Fruit fly (Drosophila melanogaster): ENCODE data around the gene psd.

Gene psd

DNA sequence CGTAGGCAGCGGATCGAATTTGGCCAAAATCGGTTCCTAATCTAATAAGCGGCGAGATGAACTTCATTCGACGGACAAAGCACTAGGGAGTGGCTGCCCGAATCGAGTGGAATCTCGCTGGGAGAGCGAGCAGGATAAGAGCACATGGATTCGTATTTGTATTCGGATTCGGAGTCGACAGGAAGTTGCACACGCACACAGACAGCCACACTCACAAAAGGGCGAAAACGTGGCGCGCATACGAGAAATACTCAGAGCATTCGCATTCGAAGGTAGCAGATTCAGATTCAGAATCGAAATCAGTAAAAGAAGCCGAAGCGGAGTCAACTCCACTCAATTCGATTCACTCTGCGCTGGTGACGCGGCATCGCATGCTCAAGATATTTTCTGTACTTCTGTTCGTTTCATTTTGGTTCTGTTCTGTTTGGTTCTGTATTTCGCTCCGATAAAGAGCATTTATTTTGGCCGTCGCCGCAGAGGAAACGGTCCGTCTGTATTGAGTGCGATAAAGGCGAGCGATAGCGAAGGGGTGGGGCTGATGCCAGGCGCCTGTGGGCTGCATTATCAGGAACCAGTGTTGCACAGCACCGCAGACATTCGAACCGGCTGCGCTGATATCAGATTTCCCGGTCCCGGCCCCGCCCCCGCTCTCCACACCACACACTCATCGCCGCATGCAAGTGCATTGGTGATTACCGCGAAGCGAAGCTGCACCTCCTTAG lies 13.7 kb upstream of the psd start:
- peak; percentile 34 for TF ChIP-seq Pif1B (GFP tag; optimal IDR thresholded peaks at IDR 0.05)
- TF ChIP-seq Pif1A (GFP tag; optimal IDR thresholded peaks at IDR 0.05), result no peak
- TF ChIP-seq Snoo (tag; optimal IDR thresholded peaks at IDR 0.05), result peak; percentile 7
- TF ChIP-seq CG15710 (tag; optimal IDR thresholded peaks at IDR 0.05), result peak; percentile 5
- TF ChIP-seq D1 (tag; optimal IDR thresholded peaks at IDR 0.05), result no peak
- TF ChIP-seq rn (GFP tag; IDR thresholded peaks at IDR 0.05), result no peak
- TF ChIP-seq CG34367 (tag; optimal IDR thresholded peaks at IDR 0.05), result no peak
- no peak for TF ChIP-seq CG32121 (GFP tag; IDR thresholded peaks at IDR 0.05)
- TF ChIP-seq EcR (GFP tag; optimal IDR thresholded peaks at IDR 0.05), result peak; percentile 45
- no peak for TF ChIP-seq CG14655 (GFP tag; optimal IDR thresholded peaks at IDR 0.05)
- TF ChIP-seq CG13204 (GFP tag; optimal IDR thresholded peaks at IDR 0.05), result peak; percentile 68
- no peak for TF ChIP-seq CG8301 (tag; optimal IDR thresholded peaks at IDR 0.05)
- TF ChIP-seq gl (tag; optimal IDR thresholded peaks at IDR 0.05), result no peak

DNA sequence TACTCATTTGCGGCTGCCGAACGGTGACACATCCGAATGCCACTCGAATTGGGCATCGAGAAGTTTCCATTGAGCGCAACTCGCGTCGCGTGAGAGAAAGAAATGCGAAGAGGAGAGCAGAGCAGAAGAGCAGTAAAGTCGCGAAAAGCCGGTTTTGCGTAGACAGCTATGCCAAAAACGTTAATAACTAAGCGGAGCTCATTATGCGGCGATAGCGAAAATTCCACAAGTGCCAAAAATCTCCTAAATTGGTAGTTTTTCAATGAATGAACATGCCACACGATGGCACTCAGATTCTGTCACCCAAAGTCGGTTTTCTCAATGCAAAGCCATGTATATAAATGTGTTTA lies 13.0 kb upstream of the psd start:
- TF ChIP-seq Ets98B (GFP tag; IDR thresholded peaks at IDR 0.05), result no peak
- TF ChIP-seq CG8301 (tag; optimal IDR thresholded peaks at IDR 0.05), result no peak
- TF ChIP-seq D1 (tag; optimal IDR thresholded peaks at IDR 0.05), result no peak

DNA sequence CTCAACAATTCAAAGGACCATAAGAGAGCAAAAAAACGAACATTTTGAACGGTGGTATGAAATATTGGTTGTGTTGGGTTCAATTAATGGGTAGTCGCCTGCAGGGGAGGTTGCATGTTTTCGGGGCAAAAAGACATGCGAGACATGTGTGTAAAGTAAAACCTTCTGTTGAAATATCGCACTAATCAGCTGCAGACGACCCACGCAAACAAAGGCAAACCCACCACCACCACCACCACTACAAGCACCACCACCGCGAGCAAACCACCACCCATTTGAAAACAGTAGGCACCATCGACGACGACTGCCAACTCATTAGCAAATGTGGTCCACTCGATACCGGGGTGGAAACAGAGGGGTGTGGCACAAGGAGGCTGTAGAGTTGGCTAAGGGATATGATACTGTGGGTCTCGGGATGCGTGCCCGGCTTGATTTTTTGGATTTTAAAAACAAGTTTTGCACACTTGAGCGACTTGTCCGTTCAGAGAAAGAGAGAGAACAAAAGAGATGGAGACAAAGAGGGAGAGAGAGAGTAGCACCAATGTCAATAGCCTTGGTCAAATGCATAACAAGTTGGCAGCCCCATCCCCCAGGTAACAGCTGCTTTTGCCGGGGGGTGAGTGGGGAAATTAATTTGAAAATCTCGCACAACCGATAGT lies 12.4 kb upstream of the psd start:
- peak; percentile 97 for TF ChIP-seq EcR (GFP tag; optimal IDR thresholded peaks at IDR 0.05)
- TF ChIP-seq Ets98B (GFP tag; IDR thresholded peaks at IDR 0.05), result no peak
- TF ChIP-seq CG12605 (GFP tag; IDR thresholded peaks at IDR 0.05), result no peak
- TF ChIP-seq CG9948 (tag; optimal IDR thresholded peaks at IDR 0.05), result no peak
- TF ChIP-seq CG13204 (GFP tag; optimal IDR thresholded peaks at IDR 0.05), result peak; percentile 50
- TF ChIP-seq D1 (tag; optimal IDR thresholded peaks at IDR 0.05), result no peak
- TF ChIP-seq CG32121 (GFP tag; IDR thresholded peaks at IDR 0.05), result no peak
- peak; percentile 2 for TF ChIP-seq CG8159 (tag; optimal IDR thresholded peaks at IDR 0.05)

dm6 chr2L:5975601-5976000 lies 10.8 kb upstream of the psd start:
- TF ChIP-seq CG4496 (GFP tag; IDR thresholded peaks at IDR 0.05) (no peak), Ets98B (GFP tag; IDR thresholded peaks at IDR 0.05) (no peak), CG34367 (tag; optimal IDR thresholded peaks at IDR 0.05) (no peak), CG8159 (tag; optimal IDR thresholded peaks at IDR 0.05) (no peak), fd96Ca (GFP tag; IDR thresholded peaks at IDR 0.05) (no peak), D1 (tag; optimal IDR thresholded peaks at IDR 0.05) (no peak), CG32121 (GFP tag; IDR thresholded peaks at IDR 0.05) (no peak), CG17806 (tag; optimal IDR thresholded peaks at IDR 0.05) (no peak), CG13204 (GFP tag; optimal IDR thresholded peaks at IDR 0.05) (no peak), CG14655 (GFP tag; optimal IDR thresholded peaks at IDR 0.05) (no peak), CG9948 (tag; optimal IDR thresholded peaks at IDR 0.05) (no peak), CG12605 (GFP tag; IDR thresholded peaks at IDR 0.05) (no peak), Snoo (tag; optimal IDR thresholded peaks at IDR 0.05) (no peak), rn (GFP tag; IDR thresholded peaks at IDR 0.05) (no peak), CG15710 (tag; optimal IDR thresholded peaks at IDR 0.05) (no peak), CG8301 (tag; optimal IDR thresholded peaks at IDR 0.05) (no peak)

dm6 chr2L:5975025-5975539 lies 10.3 kb upstream of the psd start:
- TF ChIP-seq CG14655 (GFP tag; optimal IDR thresholded peaks at IDR 0.05) (no peak), CG4496 (GFP tag; IDR thresholded peaks at IDR 0.05) (no peak), D1 (tag; optimal IDR thresholded peaks at IDR 0.05) (no peak), Snoo (tag; optimal IDR thresholded peaks at IDR 0.05) (no peak), CG8159 (tag; optimal IDR thresholded peaks at IDR 0.05) (no peak), CG34367 (tag; optimal IDR thresholded peaks at IDR 0.05) (no peak), CG32121 (GFP tag; IDR thresholded peaks at IDR 0.05) (no peak), CG10348 (GFP tag; IDR thresholded peaks at IDR 0.05) (no peak), Ets98B (GFP tag; IDR thresholded peaks at IDR 0.05) (peak; percentile 16; the same call in 1 of the 2 replicates), CG9948 (tag; optimal IDR thresholded peaks at IDR 0.05) (no peak), CG8301 (tag; optimal IDR thresholded peaks at IDR 0.05) (no peak), fd96Ca (GFP tag; IDR thresholded peaks at IDR 0.05) (0 out of 3 replicates have a peak, but pooled peaks have one; percentile 16), CG12605 (GFP tag; IDR thresholded peaks at IDR 0.05) (no peak), CG13204 (GFP tag; optimal IDR thresholded peaks at IDR 0.05) (peak; percentile 43), gl (tag; optimal IDR thresholded peaks at IDR 0.05) (no peak), Pif1B (GFP tag; optimal IDR thresholded peaks at IDR 0.05) (no peak), CG17806 (tag; optimal IDR thresholded peaks at IDR 0.05) (no peak), CG15710 (tag; optimal IDR thresholded peaks at IDR 0.05) (no peak), Pif1A (GFP tag; optimal IDR thresholded peaks at IDR 0.05) (no peak), rn (GFP tag; IDR thresholded peaks at IDR 0.05) (no peak), EcR (GFP tag; optimal IDR thresholded peaks at IDR 0.05) (peak; percentile 27)

DNA sequence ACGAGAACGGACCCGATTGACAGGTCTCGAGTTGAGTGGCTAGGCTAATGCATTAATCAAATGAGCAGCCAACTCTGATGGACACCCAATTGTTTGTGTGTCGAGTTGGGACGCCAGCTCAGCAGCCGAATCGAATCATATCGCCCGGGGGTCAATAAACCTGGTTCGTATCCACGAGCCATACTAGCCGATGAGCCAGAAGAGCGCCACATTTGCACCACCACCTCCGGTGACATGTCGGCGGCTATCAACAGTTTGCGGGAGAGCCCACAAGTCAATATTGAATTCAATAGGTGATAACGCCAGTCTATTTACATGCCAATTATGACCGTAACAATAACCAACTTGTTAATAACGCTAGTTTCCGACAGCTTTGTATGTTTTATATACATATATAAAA lies 9.4 kb upstream of the psd start:
- 0 out of 2 replicates have a peak, but pooled peaks have one; percentile 31 for TF ChIP-seq Ets98B (GFP tag; IDR thresholded peaks at IDR 0.05)
- no peak for TF ChIP-seq CG9948 (tag; optimal IDR thresholded peaks at IDR 0.05)
- peak; percentile 15 for TF ChIP-seq CG14655 (GFP tag; optimal IDR thresholded peaks at IDR 0.05)
- peak; percentile 90 for TF ChIP-seq EcR (GFP tag; optimal IDR thresholded peaks at IDR 0.05)
- TF ChIP-seq CG32121 (GFP tag; IDR thresholded peaks at IDR 0.05), result no peak
